Fruit fly (Drosophila melanogaster): Measurements from ENCODE around the gene Larp4B.
A peak's percentile ranks its signal among the peaks of the same experiment; 100 is the strongest.

- TF ChIP-seq YL-1 (GFP tag; optimal IDR thresholded peaks at IDR 0.05) (no peak), chinmo (GFP tag; IDR thresholded peaks at IDR 0.05; ENCODE audit: partially characterized antibody) (0 out of 4 replicates have a peak, but pooled peaks have one; percentile 84), CG3163 (GFP tag; optimal IDR thresholded peaks at IDR 0.05) (no peak), Elba2 (GFP tag; optimal IDR thresholded peaks at IDR 0.05) (no peak), repo (GFP tag; optimal IDR thresholded peaks at IDR 0.05) (no peak), al (GFP tag; IDR thresholded peaks at IDR 0.05) (no peak), Hr39 (optimal IDR thresholded peaks at IDR 0.05) (no peak), Pdp1 (GFP tag; optimal IDR thresholded peaks at IDR 0.05) (peak in 1 of 2 experiments; percentile 41), CG1024 (GFP tag; IDR thresholded peaks at IDR 0.05) (no peak), nerfin-1 (tag; optimal IDR thresholded peaks at IDR 0.05) (no peak), Nf-YA (GFP tag; IDR thresholded peaks at IDR 0.05) (no peak), insv (GFP tag; optimal IDR thresholded peaks at IDR 0.05) (no peak), CG34224 (GFP tag; IDR thresholded peaks at IDR 0.05; ENCODE audit: partially characterized antibody) (no peak)
Measured at dm6 chr3L:3226458-3226783, 1.8 kb downstream of the Larp4B start.

Measured in whole organism, embryonic.